Worm (Caenorhabditis elegans): Measurements from ENCODE around the gene cyp-31A2.

DNA sequence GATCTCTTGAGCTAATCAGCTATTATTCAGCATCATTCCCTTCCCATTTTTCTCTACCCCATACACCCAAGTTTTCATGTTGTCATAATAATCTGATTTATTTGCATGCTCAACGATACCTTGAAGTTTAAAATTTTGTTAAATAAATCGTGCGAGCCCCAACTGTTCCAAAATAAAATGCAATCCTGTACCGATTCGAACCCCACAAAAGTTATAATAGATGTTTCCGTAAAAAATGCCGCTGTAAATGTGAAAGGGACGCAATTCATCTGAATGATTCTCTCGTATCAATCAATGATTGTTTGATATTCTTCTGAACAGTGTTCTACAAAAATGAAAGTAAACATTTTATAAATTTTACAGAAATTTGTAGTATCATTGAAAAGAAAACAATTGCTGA, 26.3 kb upstream of the cyp-31A2 start:
- TF ChIP-seq nhr-11 (tag; optimal IDR thresholded peaks at IDR 0.05) (no peak), ztf-16 (tag; optimal IDR thresholded peaks at IDR 0.05) (no peak), ceh-9 (tag; optimal IDR thresholded peaks at IDR 0.05) (no peak), sdc-2 (tag; optimal IDR thresholded peaks at IDR 0.05) (no peak)
